Worm (Caenorhabditis elegans): ENCODE measurements around the gene ZC395.11.

- no peak for TF ChIP-seq zag-1 (tag; optimal IDR thresholded peaks at IDR 0.05)
- TF ChIP-seq nhr-12 (tag; optimal IDR thresholded peaks at IDR 0.05): no peak
- TF ChIP-seq nhr-11 (tag; optimal IDR thresholded peaks at IDR 0.05): no peak
- TF ChIP-seq mml-1 (tag; optimal IDR thresholded peaks at IDR 0.05): no peak
- TF ChIP-seq nhr-25 (tag; optimal IDR thresholded peaks at IDR 0.05): no peak
- TF ChIP-seq nhr-237 (tag; optimal IDR thresholded peaks at IDR 0.05): no peak
- TF ChIP-seq fkh-10 (GFP tag; optimal IDR thresholded peaks at IDR 0.05): no peak
- TF ChIP-seq fos-1 (tag; optimal IDR thresholded peaks at IDR 0.05): no peak
- TF ChIP-seq egl-27 (tag; optimal IDR thresholded peaks at IDR 0.05): no peak
- TF ChIP-seq ama-1 (optimal IDR thresholded peaks at IDR 0.05): no peak
- no peak for TF ChIP-seq nhr-77 (tag; optimal IDR thresholded peaks at IDR 0.05)
These were observed 621 bp downstream of the ZC395.11 start for ce11 chrIII:5285484-5285883.

Data from whole organism, L3 larva.